Fruit fly (Drosophila melanogaster): ENCODE results near the gene CG43703.

The CG43703 gene

DNA sequence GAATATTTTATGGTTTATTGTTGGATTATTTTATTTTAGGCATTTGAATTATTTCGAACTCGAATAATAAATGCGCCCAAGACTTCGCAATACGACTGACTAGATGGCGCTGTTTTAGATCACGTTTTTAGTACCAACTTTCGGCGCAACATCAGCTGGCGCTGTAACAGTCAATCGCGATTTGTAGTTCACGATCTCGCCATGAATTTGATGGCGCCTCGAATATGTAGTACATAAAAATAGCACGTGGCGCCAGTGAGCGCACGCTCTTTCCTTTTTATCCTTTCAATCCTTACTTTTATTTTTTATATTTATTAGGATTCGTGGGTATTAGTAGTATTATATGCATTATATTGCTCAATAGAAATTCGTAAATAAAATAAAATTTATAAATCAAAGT lies 21.0 kb downstream of the CG43703 start (continued):
- peak; percentile 39; the same call in 1 of the 2 replicates for TF ChIP-seq Atf6 (GFP tag; IDR thresholded peaks at IDR 0.05)
- peak; percentile 36 for TF ChIP-seq fd96Cb (tag; optimal IDR thresholded peaks at IDR 0.05)
- no peak for TF ChIP-seq inv (GFP tag; IDR thresholded peaks at IDR 0.05; ENCODE audit: partially characterized antibody)
- peak; percentile 34 for TF ChIP-seq CG1792 (GFP tag; optimal IDR thresholded peaks at IDR 0.05)
- peak in 1 of 2 experiments; percentile 40 for TF ChIP-seq insv (GFP tag; optimal IDR thresholded peaks at IDR 0.05)
- peak; percentile 78 for TF ChIP-seq slp2 (GFP tag; optimal IDR thresholded peaks at IDR 0.05)
- peak; percentile 36 for TF ChIP-seq CG7987 (GFP tag; optimal IDR thresholded peaks at IDR 0.05)
- TF ChIP-seq onecut (GFP tag; IDR thresholded peaks at IDR 0.05), result peak; percentile 85
- TF ChIP-seq CG17385 (GFP tag; optimal IDR thresholded peaks at IDR 0.05), result peak; percentile 64
- TF ChIP-seq org-1 (GFP tag; optimal IDR thresholded peaks at IDR 0.05), result peak; percentile 55
- peak; percentile 85 for TF ChIP-seq sob (GFP tag; IDR thresholded peaks at IDR 0.05)
- TF ChIP-seq CG7963 (GFP tag; IDR thresholded peaks at IDR 0.05; ENCODE audit: partially characterized antibody), result no peak
- peak; percentile 46; the same call in 1 of the 2 replicates for TF ChIP-seq CG4360 (GFP tag; IDR thresholded peaks at IDR 0.05)
- peak; percentile 63 for TF ChIP-seq CG4707 (GFP tag; optimal IDR thresholded peaks at IDR 0.05)
- peak; percentile 55 for TF ChIP-seq Kr (GFP tag; optimal IDR thresholded peaks at IDR 0.05)
- TF ChIP-seq gfzf (GFP tag; optimal IDR thresholded peaks at IDR 0.05), result no peak
- peak; percentile 29 for TF ChIP-seq CG18599 (GFP tag; optimal IDR thresholded peaks at IDR 0.05)
- TF ChIP-seq pan (optimal IDR thresholded peaks at IDR 0.05), result no peak
- TF ChIP-seq pan (GFP tag; optimal IDR thresholded peaks at IDR 0.05 in 1 of 2, IDR thresholded peaks at IDR 0.05 in 1 of 2), result peak in 1 of 2 experiments; percentile 83
- peak; percentile 31 for TF ChIP-seq mirr (GFP tag; optimal IDR thresholded peaks at IDR 0.05)
- TF ChIP-seq CG16863 (GFP tag; optimal IDR thresholded peaks at IDR 0.05), result peak; percentile 75
- TF ChIP-seq CG15696 (tag; optimal IDR thresholded peaks at IDR 0.05), result peak; percentile 80
- TF ChIP-seq CG34376 (GFP tag; optimal IDR thresholded peaks at IDR 0.05), result no peak
- TF ChIP-seq seq (GFP tag; IDR thresholded peaks at IDR 0.05), result peak; percentile 36; the same call in 1 of the 2 replicates
- TF ChIP-seq CG13624 (GFP tag; optimal IDR thresholded peaks at IDR 0.05), result peak; percentile 32
- peak; percentile 34 for TF ChIP-seq CG10267 (tag; optimal IDR thresholded peaks at IDR 0.05)
- TF ChIP-seq vvl (GFP tag; IDR thresholded peaks at IDR 0.05), result peak; percentile 94
- TF ChIP-seq ewg (GFP tag; optimal IDR thresholded peaks at IDR 0.05), result peak; percentile 62
- peak; percentile 9 for TF ChIP-seq BEAF-32 (GFP tag; optimal IDR thresholded peaks at IDR 0.05)
- TF ChIP-seq CG7839 (tag; optimal IDR thresholded peaks at IDR 0.05), result peak; percentile 78
- TF ChIP-seq gt (GFP tag; IDR thresholded peaks at IDR 0.05), result peak; percentile 18; the same call in 1 of the 2 replicates
- peak; percentile 74 for TF ChIP-seq HLHmδ (GFP tag; optimal IDR thresholded peaks at IDR 0.05)
- peak; percentile 73 for TF ChIP-seq Oli (tag; optimal IDR thresholded peaks at IDR 0.05)
- TF ChIP-seq Hr39 (optimal IDR thresholded peaks at IDR 0.05), result no peak
- TF ChIP-seq CG2889 (GFP tag; IDR thresholded peaks at IDR 0.05), result peak; percentile 69; the same call in 2 of the 3 replicates
- TF ChIP-seq CG8765 (GFP tag; IDR thresholded peaks at IDR 0.05), result peak; percentile 53
- TF ChIP-seq CG15601 (tag; optimal IDR thresholded peaks at IDR 0.05), result peak; percentile 60
- peak; percentile 38 for TF ChIP-seq Elba2 (GFP tag; optimal IDR thresholded peaks at IDR 0.05)
- peak; percentile 92 for TF ChIP-seq Chrac-16 (GFP tag; optimal IDR thresholded peaks at IDR 0.05)
- peak; percentile 73 for TF ChIP-seq ro (GFP tag; IDR thresholded peaks at IDR 0.05)
- TF ChIP-seq CG15269 (tag; optimal IDR thresholded peaks at IDR 0.05), result peak; percentile 73
- TF ChIP-seq CG4328 (GFP tag; optimal IDR thresholded peaks at IDR 0.05), result peak; percentile 23
- peak; percentile 48 for TF ChIP-seq CG15073 (GFP tag; optimal IDR thresholded peaks at IDR 0.05)
- peak; percentile 94 for TF ChIP-seq Rfx (GFP tag; IDR thresholded peaks at IDR 0.05)
- peak; percentile 45 for TF ChIP-seq stwl (tag; optimal IDR thresholded peaks at IDR 0.05)
- peak; percentile 55 for TF ChIP-seq CG12219 (GFP tag; optimal IDR thresholded peaks at IDR 0.05)
- no peak for TF ChIP-seq Dfd (GFP tag; optimal IDR thresholded peaks at IDR 0.05)
- TF ChIP-seq CG7357 (GFP tag; IDR thresholded peaks at IDR 0.05), result peak; percentile 19; the same call in 1 of the 3 replicates
- TF ChIP-seq ara (GFP tag; IDR thresholded peaks at IDR 0.05), result peak; percentile 59
- peak; percentile 80 for TF ChIP-seq CG8089 (GFP tag; optimal IDR thresholded peaks at IDR 0.05)
- peak; percentile 83 for TF ChIP-seq Dp (GFP tag; optimal IDR thresholded peaks at IDR 0.05)

All from whole organism, embryonic.